Worm (Caenorhabditis elegans): ENCODE measurements around the gene C15B12.9.

The C15B12.9 gene

DNA sequence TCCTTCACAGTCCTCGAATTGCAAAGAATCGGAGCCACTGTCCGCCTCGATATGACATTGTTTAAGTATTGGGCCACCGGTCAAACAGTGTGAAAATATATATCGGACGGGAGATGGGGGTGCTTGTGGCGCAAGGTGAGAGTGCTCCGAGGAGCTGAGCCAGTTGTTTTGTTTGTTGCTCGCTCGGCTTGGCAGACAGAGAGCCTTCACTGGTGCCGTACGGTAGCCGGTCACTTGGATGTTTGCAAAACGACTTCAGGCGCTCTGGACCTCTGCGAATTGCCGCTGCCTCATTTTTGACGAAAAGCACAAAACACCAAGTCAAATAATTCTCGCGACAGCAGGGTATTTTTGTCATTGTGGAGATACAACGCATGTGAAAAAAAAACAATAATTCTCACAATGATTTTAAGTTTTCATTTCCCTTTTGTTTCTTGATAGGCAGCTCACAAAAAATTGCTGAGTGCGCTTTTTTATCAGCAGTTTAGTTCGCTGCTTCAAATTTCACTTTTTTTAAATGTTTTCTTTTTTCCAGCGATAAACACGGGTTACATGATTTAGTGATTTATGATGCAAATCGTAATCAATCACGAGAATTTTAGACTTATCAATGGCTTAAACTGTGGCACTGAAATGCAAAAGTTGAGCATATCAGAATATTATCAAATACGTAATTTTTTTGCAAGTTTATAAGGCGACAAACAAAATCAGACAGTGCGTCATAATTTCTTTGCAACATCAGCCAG is 48.6 kb downstream of the C15B12.9 start:
- TF ChIP-seq pqm-1 (tag; optimal IDR thresholded peaks at IDR 0.05) (peak; percentile 22), elt-2 (tag; optimal IDR thresholded peaks at IDR 0.05) (peak; percentile 96), skn-1 (tag; optimal IDR thresholded peaks at IDR 0.05) (peak; percentile 47), elt-3 (tag; optimal IDR thresholded peaks at IDR 0.05) (no peak), pha-4 (tag; optimal IDR thresholded peaks at IDR 0.05) (peak; percentile 2)

DNA sequence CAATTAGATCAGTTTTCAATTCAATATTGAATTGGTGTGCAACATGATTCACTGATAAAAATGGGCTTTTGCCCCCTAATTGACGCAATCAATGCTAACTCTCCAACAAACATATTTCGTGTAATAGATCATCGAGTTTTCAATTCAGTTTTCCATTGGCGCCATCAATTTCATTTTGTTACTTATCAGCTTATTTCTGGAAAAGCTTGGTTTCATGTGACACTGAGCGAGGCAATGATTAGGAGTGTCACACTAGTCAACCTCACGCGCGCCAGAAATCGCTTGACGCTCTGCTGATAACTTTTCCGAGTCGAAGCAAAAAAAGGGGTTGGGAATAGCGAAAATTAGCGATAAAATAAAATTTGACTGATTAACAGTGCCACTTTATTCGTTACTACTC is 49.9 kb downstream of the C15B12.9 start, which contains the start of gene ets-4:
Gene ets-4, plus strand, starts transcription at position 347 of the 400 bp plus-strand sequence.
- TF ChIP-seq tbx-2 (tag; optimal IDR thresholded peaks at IDR 0.05) (no peak), nhr-237 (tag; optimal IDR thresholded peaks at IDR 0.05) (no peak), ztf-11 (tag; optimal IDR thresholded peaks at IDR 0.05) (no peak), ama-1 (optimal IDR thresholded peaks at IDR 0.05) (no peak), elt-1 (tag; optimal IDR thresholded peaks at IDR 0.05) (no peak), hmg-11 (tag; optimal IDR thresholded peaks at IDR 0.05) (no peak), daf-12 (tag; optimal IDR thresholded peaks at IDR 0.05) (no peak), pha-4 (tag; optimal IDR thresholded peaks at IDR 0.05) (peak; percentile 43), lin-39 (tag; optimal IDR thresholded peaks at IDR 0.05) (no peak), ZK546.5 (tag; optimal IDR thresholded peaks at IDR 0.05) (no peak), ceh-16 (tag; optimal IDR thresholded peaks at IDR 0.05) (no peak), lin-15B (tag; optimal IDR thresholded peaks at IDR 0.05) (no peak), nhr-77 (tag; optimal IDR thresholded peaks at IDR 0.05) (no peak), ceh-28 (tag; optimal IDR thresholded peaks at IDR 0.05) (peak; percentile 39), mml-1 (tag; optimal IDR thresholded peaks at IDR 0.05) (no peak), nhr-67 (tag; optimal IDR thresholded peaks at IDR 0.05) (no peak), egl-5 (tag; optimal IDR thresholded peaks at IDR 0.05) (no peak), aly-2 (tag; optimal IDR thresholded peaks at IDR 0.05) (no peak), nhr-25 (tag; optimal IDR thresholded peaks at IDR 0.05) (no peak), elt-2 (tag; optimal IDR thresholded peaks at IDR 0.05) (peak; percentile 99), fkh-2 (tag; optimal IDR thresholded peaks at IDR 0.05) (no peak), egl-27 (tag; optimal IDR thresholded peaks at IDR 0.05) (no peak), R02D3.7 (tag; optimal IDR thresholded peaks at IDR 0.05) (no peak), nhr-23 (tag; optimal IDR thresholded peaks at IDR 0.05) (no peak), ztf-4 (tag; optimal IDR thresholded peaks at IDR 0.05) (no peak), nfya-1 (tag; optimal IDR thresholded peaks at IDR 0.05; ENCODE audit: insufficient read depth) (no peak), nhr-76 (tag; optimal IDR thresholded peaks at IDR 0.05) (no peak), jun-1 (tag; optimal IDR thresholded peaks at IDR 0.05) (peak; percentile 48), skn-1 (tag; optimal IDR thresholded peaks at IDR 0.05) (no peak), pqm-1 (tag; optimal IDR thresholded peaks at IDR 0.05) (peak; percentile 97), elt-3 (tag; optimal IDR thresholded peaks at IDR 0.05) (no peak), lsy-12 (tag; optimal IDR thresholded peaks at IDR 0.05) (no peak), mdl-1 (tag; optimal IDR thresholded peaks at IDR 0.05) (no peak), eor-1 (tag; optimal IDR thresholded peaks at IDR 0.05) (no peak), nhr-12 (tag; optimal IDR thresholded peaks at IDR 0.05) (no peak), nhr-28 (tag; optimal IDR thresholded peaks at IDR 0.05) (no peak), unc-62 (GFP tag; optimal IDR thresholded peaks at IDR 0.05) (no peak), nhr-43 (tag; optimal IDR thresholded peaks at IDR 0.05; ENCODE audit: poor library complexity, severe bottlenecking) (no peak), snpc-4 (tag; optimal IDR thresholded peaks at IDR 0.05) (no peak), fkh-10 (GFP tag; optimal IDR thresholded peaks at IDR 0.05) (no peak), unc-39 (tag; optimal IDR thresholded peaks at IDR 0.05) (no peak), sea-2 (GFP tag; optimal IDR thresholded peaks at IDR 0.05) (no peak)

Data from whole organism, L3 larva.